Fruit fly (Drosophila melanogaster) whole organism, embryonic: Measurements from ENCODE around the gene Pink1.

Experiments used
- Aef1 ChIP-seq: fragments of 200-800 bp; sonication (Bioruptor generic); IDR thresholded peaks from 3 replicates; pipeline ENCODE4 v1.3.6; 2022; ENCODE audit warnings: missing biosample characterization, missing genetic modification characterization
- CG10147 ChIP-seq: fragments of 200-800 bp; sonication (Bioruptor generic); optimal IDR thresholded peaks from 2 replicates; lab custom pipeline; 2019; ENCODE audit warnings: missing biosample characterization, mild to moderate bottlenecking, missing genetic modification characterization, moderate library complexity
- CG10565 ChIP-seq: fragments of 200-800 bp; sonication (Bioruptor generic); optimal IDR thresholded peaks from 3 replicates; lab custom pipeline; 2016; ENCODE audit warnings: missing biosample characterization, mild to moderate bottlenecking, missing genetic modification characterization
- CG10654 ChIP-seq: fragments of 200-800 bp; sonication (Bioruptor generic); optimal IDR thresholded peaks from 2 replicates; lab custom pipeline; 2016; ENCODE audit warnings: missing biosample characterization, missing genetic modification characterization
- CG10959 ChIP-seq: fragments of 200-800 bp; sonication (Bioruptor generic); IDR thresholded peaks from 2 replicates; pipeline ENCODE4 v1.3.6; 2022; ENCODE audit warnings: missing biosample characterization, missing genetic modification characterization
- CG12104 ChIP-seq: fragments of 200-800 bp; sonication (Bioruptor generic); optimal IDR thresholded peaks from 3 replicates; lab custom pipeline; 2016; ENCODE audit warnings: missing biosample characterization, missing genetic modification characterization
- CG12391 ChIP-seq: fragments of 200-800 bp; sonication (Bioruptor generic); optimal IDR thresholded peaks from 3 replicates; lab custom pipeline; 2018; ENCODE audit warnings: missing biosample characterization, mild to moderate bottlenecking, missing genetic modification characterization, moderate library complexity
- CG13287 ChIP-seq: fragments of 200-800 bp; sonication (Bioruptor generic); IDR thresholded peaks from 2 replicates; pipeline ENCODE4 v1.3.6; 2022; ENCODE audit warnings: missing biosample characterization, missing genetic modification characterization; ENCODE audit not compliant: partially characterized antibody
- CG13424 ChIP-seq: fragments of 200-800 bp; sonication (Bioruptor generic); optimal IDR thresholded peaks from 2 replicates; lab custom pipeline; 2019; ENCODE audit warnings: missing biosample characterization, mild to moderate bottlenecking, missing genetic modification characterization, moderate library complexity
- CG14050 ChIP-seq: fragments of 200-800 bp; sonication (Bioruptor generic); IDR thresholded peaks from 3 replicates; pipeline ENCODE4 v1.3.6; 2022; ENCODE audit warnings: missing biosample characterization, missing genetic modification characterization
- CG14965 ChIP-seq: fragments of 200-800 bp; sonication (Bioruptor generic); optimal IDR thresholded peaks from 2 replicates; lab custom pipeline; 2016; ENCODE audit warnings: missing biosample characterization, missing genetic modification characterization, borderline replicate concordance
- CG15073 ChIP-seq: fragments of 200-800 bp; sonication (Bioruptor generic); optimal IDR thresholded peaks from 2 replicates; lab custom pipeline; 2016; ENCODE audit warnings: missing biosample characterization, missing genetic modification characterization
- CG1529 ChIP-seq: fragments of 200-800 bp; sonication (Bioruptor generic); optimal IDR thresholded peaks from 3 replicates; lab custom pipeline; 2018; ENCODE audit warnings: missing biosample characterization, missing genetic modification characterization
- CG15479 ChIP-seq: fragments of 200-800 bp; sonication (Bioruptor generic); optimal IDR thresholded peaks from 3 replicates; lab custom pipeline; 2019; ENCODE audit warnings: missing biosample characterization, mild to moderate bottlenecking, missing genetic modification characterization, moderate library complexity
- CG17385 ChIP-seq: fragments of 200-800 bp; sonication (Bioruptor generic); optimal IDR thresholded peaks from 3 replicates; lab custom pipeline; 2018; ENCODE audit warnings: missing biosample characterization, mild to moderate bottlenecking, missing genetic modification characterization
- CG18262 ChIP-seq: fragments of 200-800 bp; optimal IDR thresholded peaks from 3 replicates; lab custom pipeline; 2019; ENCODE audit warnings: missing biosample characterization, mild to moderate bottlenecking, missing genetic modification characterization, moderate library complexity
- CG2678 ChIP-seq: fragments of 200-800 bp; sonication (Bioruptor generic); optimal IDR thresholded peaks from 3 replicates; lab custom pipeline; 2019; ENCODE audit warnings: missing biosample characterization, mild to moderate bottlenecking, missing genetic modification characterization, moderate library complexity
- CG31224 ChIP-seq: fragments of 200-800 bp; sonication (Bioruptor generic); IDR thresholded peaks from 2 replicates; pipeline ENCODE4 v1.3.6; 2022; ENCODE audit warnings: missing biosample characterization, missing genetic modification characterization
- CG3163 ChIP-seq: fragments of 200-800 bp; sonication (Bioruptor generic); optimal IDR thresholded peaks from 3 replicates; lab custom pipeline; 2016; ENCODE audit warnings: missing biosample characterization, missing genetic modification characterization
- CG4404 ChIP-seq: fragments of 200-800 bp; sonication (Bioruptor generic); IDR thresholded peaks from 2 replicates; pipeline ENCODE4 v1.3.6; 2022; ENCODE audit warnings: missing biosample characterization, missing genetic modification characterization
- CG5245 ChIP-seq: fragments of 200-800 bp; sonication (Bioruptor generic); optimal IDR thresholded peaks from 3 replicates; lab custom pipeline; 2016; ENCODE audit warnings: missing biosample characterization, missing genetic modification characterization
- CG6272 ChIP-seq: fragments of 200-800 bp; sonication (Bioruptor generic); IDR thresholded peaks from 2 replicates; pipeline ENCODE4 v1.3.6; 2022; ENCODE audit warnings: missing biosample characterization, missing genetic modification characterization
- CG6689 ChIP-seq: fragments of 200-800 bp; sonication (Bioruptor generic); IDR thresholded peaks from 2 replicates; pipeline ENCODE4 v1.3.6; 2022; ENCODE audit warnings: missing biosample characterization, missing genetic modification characterization
- CG7839 ChIP-seq: fragments of 200-800 bp; sonication (Bioruptor generic); optimal IDR thresholded peaks from 3 replicates; lab custom pipeline; 2018; ENCODE audit warnings: missing biosample characterization, mild to moderate bottlenecking, missing genetic modification characterization, moderate library complexity
- CG7928 ChIP-seq: fragments of 200-800 bp; sonication (Bioruptor generic); optimal IDR thresholded peaks from 2 replicates; lab custom pipeline; 2017; ENCODE audit warnings: missing biosample characterization, mild to moderate bottlenecking, missing genetic modification characterization
- CG7987 ChIP-seq: fragments of 200-800 bp; sonication (Bioruptor generic); optimal IDR thresholded peaks from 2 replicates; lab custom pipeline; 2018; ENCODE audit warnings: missing biosample characterization, mild to moderate bottlenecking, missing genetic modification characterization, moderate library complexity
- CG9215 ChIP-seq: fragments of 200-800 bp; sonication (Bioruptor generic); IDR thresholded peaks from 2 replicates; pipeline ENCODE4 v1.3.6; 2022; ENCODE audit warnings: missing biosample characterization, missing genetic modification characterization
- CG9727 ChIP-seq: fragments of 200-800 bp; sonication (Bioruptor generic); optimal IDR thresholded peaks from 3 replicates; lab custom pipeline; 2017; ENCODE audit warnings: missing biosample characterization, mild to moderate bottlenecking, missing genetic modification characterization
- HLH54F ChIP-seq: fragments of 200-800 bp; sonication (Bioruptor generic); optimal IDR thresholded peaks from 3 replicates; lab custom pipeline; 2016; ENCODE audit warnings: missing biosample characterization, missing genetic modification characterization
- Hey ChIP-seq: fragments of 200-800 bp; sonication (Bioruptor generic); optimal IDR thresholded peaks from 3 replicates; lab custom pipeline; 2018; ENCODE audit warnings: missing biosample characterization, mild to moderate bottlenecking, missing genetic modification characterization
- Hmr ChIP-seq: fragments of 200-800 bp; sonication (Bioruptor generic); optimal IDR thresholded peaks from 3 replicates; lab custom pipeline; 2017; ENCODE audit warnings: mild to moderate bottlenecking, missing biosample characterization, missing genetic modification reagents, missing genetic modification characterization
- Med ChIP-seq: fragments of 200-800 bp; sonication (Bioruptor generic); peaks from one replicate; lab custom pipeline; 2016; ENCODE audit warnings: missing biosample characterization, missing genetic modification characterization, mild to moderate bottlenecking, inconsistent platforms, moderate library complexity
- Tbp ChIP-seq: fragments of >200 bp; optimal IDR thresholded peaks from 2 replicates; lab custom pipeline; 2018; ENCODE audit warnings: missing biosample characterization, missing genetic modification characterization
- bbx ChIP-seq: fragments of 200-800 bp; sonication (Bioruptor generic); IDR thresholded peaks from 2 replicates; pipeline ENCODE4 v1.3.6; 2022; ENCODE audit warnings: missing biosample characterization, missing genetic modification characterization; ENCODE audit not compliant: partially characterized antibody
- crc ChIP-seq: fragments of 200-800 bp; sonication (Bioruptor generic); optimal IDR thresholded peaks from 2 replicates; lab custom pipeline; 2016; ENCODE audit warnings: missing biosample characterization, missing genetic modification characterization
- ems ChIP-seq: fragments of 200-800 bp; sonication (Bioruptor generic); optimal IDR thresholded peaks from 3 replicates; lab custom pipeline; 2016; ENCODE audit warnings: missing biosample characterization, missing genetic modification characterization
- en ChIP-seq: fragments of 200-800 bp; sonication (Bioruptor generic); optimal IDR thresholded peaks from 2 replicates; lab custom pipeline; 2016; ENCODE audit warnings: missing biosample characterization, missing genetic modification characterization
- ftz-f1 ChIP-seq: fragments of 200-800 bp; sonication (Bioruptor generic); optimal IDR thresholded peaks from 2 replicates; lab custom pipeline; 2016; ENCODE audit warnings: missing biosample characterization, missing genetic modification characterization
- gcm ChIP-seq: fragments of 200-800 bp; sonication (Bioruptor generic); optimal IDR thresholded peaks from 2 replicates; lab custom pipeline; 2019; ENCODE audit warnings: missing biosample characterization, mild to moderate bottlenecking, missing genetic modification characterization, moderate library complexity
- gcm2 ChIP-seq: fragments of 200-800 bp; sonication (Bioruptor generic); optimal IDR thresholded peaks from 2 replicates; lab custom pipeline; 2016; ENCODE audit warnings: missing biosample characterization, missing genetic modification characterization
- ham ChIP-seq: fragments of 200-800 bp; sonication (Bioruptor generic); IDR thresholded peaks from 2 replicates; pipeline ENCODE4 v1.3.6; 2022; ENCODE audit warnings: missing biosample characterization, missing genetic modification characterization
- mld ChIP-seq: fragments of 200-800 bp; sonication (Bioruptor generic); IDR thresholded peaks from 3 replicates; pipeline ENCODE4 v1.3.6; 2022; ENCODE audit warnings: missing biosample characterization, missing genetic modification characterization; ENCODE audit not compliant: partially characterized antibody
- pb ChIP-seq: fragments of 200-800 bp; sonication (Bioruptor generic); optimal IDR thresholded peaks from 3 replicates; lab custom pipeline; 2016; ENCODE audit warnings: missing biosample characterization, missing genetic modification characterization
- sens ChIP-seq: fragments of 200-800 bp; sonication (Bioruptor generic); peaks from one replicate; lab custom pipeline; 2016; ENCODE audit warnings: missing biosample characterization, missing genetic modification characterization
- sim ChIP-seq: fragments of 200-800 bp; sonication (Bioruptor generic); IDR thresholded peaks from 2 replicates; pipeline ENCODE4 v1.3.6; 2022; ENCODE audit warnings: missing biosample characterization, missing genetic modification characterization
- sna ChIP-seq: fragments of 200-800 bp; sonication (Bioruptor generic); IDR thresholded peaks from 2 replicates; pipeline ENCODE4 v1.3.6; 2022; ENCODE audit warnings: missing biosample characterization, missing genetic modification characterization; ENCODE audit not compliant: partially characterized antibody
- so ChIP-seq: fragments of 200-800 bp; sonication (Bioruptor generic); IDR thresholded peaks from 3 replicates; pipeline ENCODE4 v1.3.6; 2022; ENCODE audit warnings: missing biosample characterization, missing genetic modification characterization
- sug ChIP-seq: fragments of 200-800 bp; optimal IDR thresholded peaks from 2 replicates; lab custom pipeline; 2019; ENCODE audit warnings: missing biosample characterization, mild to moderate bottlenecking, missing genetic modification characterization, moderate library complexity
- unpg ChIP-seq: fragments of 200-800 bp; sonication (Bioruptor generic); optimal IDR thresholded peaks from 3 replicates; lab custom pipeline; 2018; ENCODE audit warnings: missing biosample characterization, mild to moderate bottlenecking, missing genetic modification characterization, moderate library complexity
- vfl ChIP-seq: fragments of 200-800 bp; sonication (Bioruptor generic); optimal IDR thresholded peaks from 2 replicates; lab custom pipeline; 2016; ENCODE audit warnings: missing biosample characterization, missing genetic modification characterization
- zen2 ChIP-seq: fragments of 200-800 bp; sonication (Bioruptor generic); IDR thresholded peaks from 3 replicates; pipeline ENCODE4 v1.3.6; 2022; ENCODE audit warnings: missing biosample characterization, missing genetic modification characterization; ENCODE audit not compliant: partially characterized antibody
- zfh1 ChIP-seq: fragments of 200-800 bp; sonication (Bioruptor generic); IDR thresholded peaks from 3 replicates; pipeline ENCODE4 v1.3.6; 2022; ENCODE audit warnings: missing biosample characterization, missing genetic modification characterization

The Pink1 gene

dm6 chrX:6696467-6696866 lies 12.9 kb downstream of the Pink1 start (continued):
- TF ChIP-seq CG7839 (peak; percentile 71), sens (GFP tag; lab: Kevin White, UChicago) (peak; percentile 88), gcm (GFP tag; lab: Kevin White, UChicago) (peak; percentile 58), zfh1 (GFP tag; lab: Robert Waterston, UW) (peak; percentile 52; the same call in 1 of the 3 replicates), sna (GFP tag; lab: Robert Waterston, UW) (no peak), pb (GFP tag; lab: Kevin White, UChicago) (no peak), CG14050 (peak; percentile 64), CG31224 (no peak), CG10654 (GFP tag; lab: Kevin White, UChicago) (no peak), CG9215 (GFP tag; lab: Robert Waterston, UW) (peak; percentile 53), CG15073 (GFP tag; lab: Kevin White, UChicago) (no peak), unpg (GFP tag; lab: Kevin White, UChicago) (peak; percentile 75), mld (no peak), CG12391 (peak; percentile 72), ftz-f1 (GFP tag; lab: Kevin White, UChicago) (no peak), CG7987 (no peak), sug (peak; percentile 75), Tbp (GFP tag; lab: Kevin White, UChicago) (no peak), CG10959 (GFP tag; lab: Robert Waterston, UW) (no peak), Hmr (peak; percentile 87), CG10565 (GFP tag; lab: Kevin White, UChicago) (no peak), zen2 (GFP tag; lab: Robert Waterston, UW) (no peak), en (GFP tag; lab: Kevin White, UChicago) (peak; percentile 9), CG13424 (tag; lab: Kevin White, UChicago) (peak; percentile 80), so (GFP tag; lab: Robert Waterston, UW) (peak; percentile 80; the same call in 2 of the 3 replicates), Aef1 (GFP tag; lab: Robert Waterston, UW) (peak; percentile 38; the same call in 1 of the 3 replicates), CG4404 (GFP tag; lab: Robert Waterston, UW) (no peak), CG17385 (peak; percentile 71), CG15479 (GFP tag; lab: Kevin White, UChicago) (no peak), ems (GFP tag; lab: Kevin White, UChicago) (peak; percentile 61), CG12104 (GFP tag; lab: Kevin White, UChicago) (peak; percentile 44), crc (GFP tag; lab: Kevin White, UChicago) (peak; percentile 48)

dm6 chrX:6698248-6698812 lies 14.7 kb downstream of the Pink1 start, which contains the start of gene CG14440:
Gene CG14440, minus strand, starts transcription at chrX:6698567.
- TF ChIP-seq CG6689 (no peak), CG1529 (GFP tag; lab: Kevin White, UChicago) (no peak), CG13287 (GFP tag; lab: Robert Waterston, UW) (peak; percentile 12; the same call in 1 of the 2 replicates), bbx (peak; percentile 25; the same call in 1 of the 2 replicates), Hey (tag; lab: Kevin White, UChicago) (no peak), gcm2 (GFP tag; lab: Kevin White, UChicago) (no peak), CG5245 (GFP tag; lab: Kevin White, UChicago) (no peak), sim (no peak), CG2678 (tag; lab: Kevin White, UChicago) (peak; percentile 23), CG7928 (GFP tag; lab: Kevin White, UChicago) (no peak), CG6272 (no peak), CG9727 (GFP tag; lab: Kevin White, UChicago) (no peak), vfl (GFP tag; lab: Kevin White, UChicago) (no peak), CG31224 (no peak), CG18262 (tag; lab: Kevin White, UChicago) (no peak), HLH54F (no peak), CG10147 (GFP tag; lab: Kevin White, UChicago) (peak; percentile 12), Med (peak; percentile 77), CG3163 (GFP tag; lab: Kevin White, UChicago) (no peak), CG14965 (GFP tag; lab: Kevin White, UChicago) (no peak), ham (GFP tag; lab: Robert Waterston, UW) (no peak)
